Fruit fly (Drosophila melanogaster): Measurements from ENCODE around the gene alphaTub85E.

The alphaTub85E gene

dm6 chr3R:9710886-9711285, 22.2 kb downstream of the alphaTub85E start, which contains the start of the genes trbd and dmt (continued):
- TF ChIP-seq CG2129 (GFP tag; IDR thresholded peaks at IDR 0.05; ENCODE audit: partially characterized antibody) (no peak), Dip2 (GFP tag; IDR thresholded peaks at IDR 0.05) (no peak), CG6254 (GFP tag; optimal IDR thresholded peaks at IDR 0.05) (no peak), CG17912 (GFP tag; optimal IDR thresholded peaks at IDR 0.05) (peak; percentile 56), BEAF-32 (GFP tag; optimal IDR thresholded peaks at IDR 0.05) (peak; percentile 82), CG4617 (GFP tag; optimal IDR thresholded peaks at IDR 0.05; ENCODE audit: borderline replicate concordance) (peak; percentile 99), dysf (GFP tag; IDR thresholded peaks at IDR 0.05) (no peak), CG7987 (GFP tag; optimal IDR thresholded peaks at IDR 0.05) (peak; percentile 79), CG6654 (GFP tag; optimal IDR thresholded peaks at IDR 0.05) (no peak), CG8359 (GFP tag; optimal IDR thresholded peaks at IDR 0.05; ENCODE audit: borderline replicate concordance) (no peak), Rfx (GFP tag; IDR thresholded peaks at IDR 0.05) (no peak), CG42726 (GFP tag; IDR thresholded peaks at IDR 0.05; ENCODE audit: partially characterized antibody) (no peak), CG16779 (GFP tag; IDR thresholded peaks at IDR 0.05) (no peak), sima (GFP tag; optimal IDR thresholded peaks at IDR 0.05) (peak; percentile 24), CG13894 (tag; optimal IDR thresholded peaks at IDR 0.05) (no peak), HLHmδ (GFP tag; optimal IDR thresholded peaks at IDR 0.05) (peak; percentile 23), Usf (GFP tag; optimal IDR thresholded peaks at IDR 0.05) (no peak), Stat92E (GFP tag; optimal IDR thresholded peaks at IDR 0.05) (peak in 1 of 3 experiments; percentile 64), CG10654 (GFP tag; optimal IDR thresholded peaks at IDR 0.05) (peak; percentile 55), pho (GFP tag; optimal IDR thresholded peaks at IDR 0.05) (peak; percentile 76), so (GFP tag; IDR thresholded peaks at IDR 0.05) (no peak), CG3163 (GFP tag; optimal IDR thresholded peaks at IDR 0.05) (peak; percentile 62), knrl (GFP tag; IDR thresholded peaks at IDR 0.05; ENCODE audit: partially characterized antibody) (no peak), Six4 (GFP tag; optimal IDR thresholded peaks at IDR 0.05) (no peak), CG3847 (GFP tag; IDR thresholded peaks at IDR 0.05) (no peak), Spps (tag; optimal IDR thresholded peaks at IDR 0.05) (no peak), CG13775 (GFP tag; optimal IDR thresholded peaks at IDR 0.05) (peak; percentile 33), Dp (GFP tag; optimal IDR thresholded peaks at IDR 0.05) (peak; percentile 84), mld (GFP tag; IDR thresholded peaks at IDR 0.05; ENCODE audit: partially characterized antibody) (no peak), CG17568 (GFP tag; optimal IDR thresholded peaks at IDR 0.05) (no peak), CG12155 (GFP tag; optimal IDR thresholded peaks at IDR 0.05) (peak; percentile 56), CG34224 (GFP tag; IDR thresholded peaks at IDR 0.05; ENCODE audit: partially characterized antibody) (no peak), CG1024 (GFP tag; IDR thresholded peaks at IDR 0.05) (no peak), CG6683 (GFP tag; optimal IDR thresholded peaks at IDR 0.05) (no peak), cas (GFP tag; IDR thresholded peaks at IDR 0.05) (no peak), sob (GFP tag; IDR thresholded peaks at IDR 0.05) (no peak), GATAe (GFP tag; conservative IDR thresholded peaks at IDR 0.05) (no peak), disco-r (GFP tag; optimal IDR thresholded peaks at IDR 0.05) (peak; percentile 1), shn (GFP tag; optimal IDR thresholded peaks at IDR 0.05) (peak; percentile 37), zen2 (GFP tag; IDR thresholded peaks at IDR 0.05; ENCODE audit: partially characterized antibody) (no peak), CG18262 (tag; optimal IDR thresholded peaks at IDR 0.05) (no peak), Tbp (GFP tag; optimal IDR thresholded peaks at IDR 0.05) (no peak), CG7745 (tag; optimal IDR thresholded peaks at IDR 0.05) (no peak), z (GFP tag; IDR thresholded peaks at IDR 0.05) (no peak), CG7963 (GFP tag; IDR thresholded peaks at IDR 0.05; ENCODE audit: partially characterized antibody) (no peak), nmo (GFP tag; optimal IDR thresholded peaks at IDR 0.05) (no peak), CG13296 (GFP tag; optimal IDR thresholded peaks at IDR 0.05) (no peak), chinmo (GFP tag; IDR thresholded peaks at IDR 0.05; ENCODE audit: partially characterized antibody) (no peak), NFAT (GFP tag; IDR thresholded peaks at IDR 0.05) (no peak), sisA (GFP tag; IDR thresholded peaks at IDR 0.05) (no peak)

Data from whole organism, embryonic.